Fruit fly (Drosophila melanogaster): ENCODE data around the gene Keap1.

Gene Keap1

dm6 chr3R:17031502-17031901 is 48.2 kb downstream of the Keap1 start, which contains the start of gene CG31268:
CG31268 (plus strand) TSS chr3R:17031802.
- TF ChIP-seq tna (GFP tag; IDR thresholded peaks at IDR 0.05; ENCODE audit: partially characterized antibody) (no peak), odd (GFP tag; optimal IDR thresholded peaks at IDR 0.05) (no peak)

- no peak for TF ChIP-seq CG12659 (GFP tag; optimal IDR thresholded peaks at IDR 0.05)
- TF ChIP-seq zen2 (GFP tag; IDR thresholded peaks at IDR 0.05; ENCODE audit: partially characterized antibody), result 0 out of 3 replicates have a peak, but pooled peaks have one; percentile 23
- TF ChIP-seq grn (GFP tag; optimal IDR thresholded peaks at IDR 0.05), result peak; percentile 46
- TF ChIP-seq trem (tag; optimal IDR thresholded peaks at IDR 0.05), result no peak
- TF ChIP-seq abd-A (tag; optimal IDR thresholded peaks at IDR 0.05), result no peak
- TF ChIP-seq CG2120 (GFP tag; optimal IDR thresholded peaks at IDR 0.05), result no peak
- no peak for TF ChIP-seq CG9437 (GFP tag; optimal IDR thresholded peaks at IDR 0.05)
- peak; percentile 24; the same call in 1 of the 3 replicates for TF ChIP-seq Mrtf (GFP tag; IDR thresholded peaks at IDR 0.05)
- TF ChIP-seq ewg (GFP tag; optimal IDR thresholded peaks at IDR 0.05), result peak; percentile 14
- peak; percentile 97 for TF ChIP-seq seq (GFP tag; IDR thresholded peaks at IDR 0.05)
- peak; percentile 83 for TF ChIP-seq Nf-YB (GFP tag; optimal IDR thresholded peaks at IDR 0.05)
- TF ChIP-seq Nf-YC (tag; optimal IDR thresholded peaks at IDR 0.05), result peak; percentile 86
- peak; percentile 22 for TF ChIP-seq Ets65A (GFP tag)
Observed at dm6 chr3R:17029796-17030195, 49.9 kb downstream of the Keap1 start.

- no peak for TF ChIP-seq CG15073 (GFP tag; optimal IDR thresholded peaks at IDR 0.05)
- TF ChIP-seq Sox100B (GFP tag; optimal IDR thresholded peaks at IDR 0.05), result no peak
- no peak for TF ChIP-seq nom (GFP tag; optimal IDR thresholded peaks at IDR 0.05)
- no peak for TF ChIP-seq al (GFP tag; IDR thresholded peaks at IDR 0.05)
- no peak for TF ChIP-seq az2 (GFP tag; optimal IDR thresholded peaks at IDR 0.05)
- no peak for TF ChIP-seq CG8765 (GFP tag; IDR thresholded peaks at IDR 0.05)
- TF ChIP-seq tgo (GFP tag; IDR thresholded peaks at IDR 0.05), result no peak
- no peak for TF ChIP-seq Camta (GFP tag; optimal IDR thresholded peaks at IDR 0.05)
- TF ChIP-seq Hr39 (optimal IDR thresholded peaks at IDR 0.05), result no peak
Observed at dm6 chr3R:17028393-17028792, 51.4 kb downstream of the Keap1 start, which contains the start of gene CG5225. CG5225 (plus strand) TSS chr3R:17028693.

All from whole organism, embryonic.